Worm (Caenorhabditis elegans) whole organism, L4 larva: ENCODE measurements around the gene ZC8.6.

Experiments
- D1046.2 ChIP-seq: fragments of 200-800 bp; sonication (Bioruptor generic); IDR thresholded peaks from 2 replicates; pipeline ENCODE4 v1.3.6; 2022; ENCODE audit warnings: missing genetic modification characterization, missing compliant biosample characterization
- F10B5.3 ChIP-seq: sonication (generic microtip); optimal IDR thresholded peaks from 2 replicates; lab custom pipeline; 2016; ENCODE audit warnings: mild to moderate bottlenecking, missing genetic modification characterization, missing compliant biosample characterization
- F37D6.2 ChIP-seq: sonication (generic microtip); optimal IDR thresholded peaks from 2 replicates; lab custom pipeline; 2016; ENCODE audit warnings: mild to moderate bottlenecking, missing genetic modification characterization, missing compliant biosample characterization
- Y48G9A.11 ChIP-seq: fragments of 200-800 bp; sonication (Bioruptor generic); IDR thresholded peaks from 2 replicates; pipeline ENCODE4 v1.3.6; 2022; ENCODE audit warnings: missing genetic modification reagents, missing genetic modification characterization, missing compliant biosample characterization
- Y75B8A.6 ChIP-seq: fragments of 200-800 bp; sonication (Bioruptor generic); IDR thresholded peaks from 2 replicates; pipeline ENCODE4 v1.3.6; 2022; ENCODE audit warnings: missing genetic modification reagents, missing genetic modification characterization, missing compliant biosample characterization
- ama-1 ChIP-seq: fragments of 150-350 bp; optimal IDR thresholded peaks from 2 replicates; lab custom pipeline; 2014; ENCODE audit warnings: inconsistent platforms, mixed read lengths
- arid-1 ChIP-seq: fragments of 200-800 bp; sonication (Bioruptor generic); conservative IDR thresholded peaks from 2 replicates; pipeline ENCODE4 v1.3.6; 2022; ENCODE audit warnings: missing genetic modification reagents, missing genetic modification characterization, missing compliant biosample characterization
- ceh-20 ChIP-seq: fragments of 200-800 bp; sonication (Bioruptor generic); IDR thresholded peaks from 2 replicates; pipeline ENCODE4 v1.3.6; 2022; ENCODE audit warnings: missing genetic modification reagents, missing genetic modification characterization, missing compliant biosample characterization
- ceh-28 ChIP-seq: fragments of 150-350 bp; optimal IDR thresholded peaks from 2 replicates; lab custom pipeline; 2014; ENCODE audit warnings: missing biosample characterization, missing genetic modification reagents, missing genetic modification characterization
- ceh-32 ChIP-seq: sonication (generic microtip); optimal IDR thresholded peaks from 2 replicates; lab custom pipeline; 2016; ENCODE audit warnings: mild to moderate bottlenecking, missing genetic modification characterization, missing compliant biosample characterization; ENCODE audit not compliant: poor library complexity
- ceh-44 ChIP-seq: fragments of 200-800 bp; sonication (Bioruptor generic); IDR thresholded peaks from 2 replicates; pipeline ENCODE4 v1.3.6; 2022; ENCODE audit warnings: missing genetic modification reagents, missing genetic modification characterization, missing compliant biosample characterization
- ceh-82 ChIP-seq: sonication (generic microtip); optimal IDR thresholded peaks from 2 replicates; lab custom pipeline; 2017; ENCODE audit warnings: missing biosample characterization, missing genetic modification characterization
- daf-16 ChIP-seq, 3 experiments: sonication (generic microtip); optimal IDR thresholded peaks; 2 replicates each; lab custom pipeline; 2016 to 2017; ENCODE audit warnings: missing genetic modification characterization in 3 of 3, missing genetic modification reagents in 3 of 3, mild to moderate bottlenecking in 2 of 3, missing compliant biosample characterization in 2 of 3, missing biosample characterization in 1 of 3, moderate library complexity in 1 of 3
- daf-8 ChIP-seq: fragments of 200-800 bp; sonication (Bioruptor generic); IDR thresholded peaks from 2 replicates; pipeline ENCODE4 v1.3.6; 2022; ENCODE audit warnings: missing genetic modification characterization, missing compliant biosample characterization
- dpl-1 ChIP-seq: fragments of 150-350 bp; optimal IDR thresholded peaks from 2 replicates; lab custom pipeline; 2014; ENCODE audit warnings: missing biosample characterization, missing genetic modification reagents, missing genetic modification characterization
- egl-27 ChIP-seq: sonication (generic microtip); optimal IDR thresholded peaks from 3 replicates; lab custom pipeline; 2017; ENCODE audit warnings: missing biosample characterization, missing genetic modification reagents, missing genetic modification characterization
- egl-43 ChIP-seq: fragments of 200-800 bp; sonication (Bioruptor generic); IDR thresholded peaks from 2 replicates; pipeline ENCODE4 v1.3.6; 2022; ENCODE audit warnings: missing genetic modification reagents, missing genetic modification characterization, missing compliant biosample characterization
- fkh-10 ChIP-seq: fragments of 150-350 bp; optimal IDR thresholded peaks from 2 replicates; lab custom pipeline; 2014; ENCODE audit warnings: missing biosample characterization, missing genetic modification reagents, missing genetic modification characterization
- fos-1 ChIP-seq: fragments of 150-350 bp; optimal IDR thresholded peaks from 2 replicates; lab custom pipeline; 2014; ENCODE audit warnings: missing biosample characterization, missing genetic modification characterization
- hlh-11 ChIP-seq: fragments of 200-800 bp; sonication (Bioruptor generic); optimal IDR thresholded peaks from 2 replicates; lab custom pipeline; 2018; ENCODE audit warnings: mild to moderate bottlenecking, missing genetic modification characterization, missing compliant biosample characterization
- hlh-30 ChIP-seq: sonication (generic microtip); optimal IDR thresholded peaks from 2 replicates; lab custom pipeline; 2017; ENCODE audit warnings: antibody characterized with exemption, mild to moderate bottlenecking, missing genetic modification characterization, missing compliant biosample characterization; ENCODE audit not compliant: insufficient read depth
- jun-1 ChIP-seq: fragments of 150-350 bp; optimal IDR thresholded peaks from 2 replicates; lab custom pipeline; 2014; ENCODE audit warnings: missing biosample characterization, missing genetic modification reagents, missing genetic modification characterization
- lin-1 ChIP-seq: fragments of 200-800 bp; sonication (Bioruptor generic); IDR thresholded peaks from 2 replicates; pipeline ENCODE4 v1.3.6; 2022; ENCODE audit warnings: missing genetic modification reagents, missing genetic modification characterization, missing compliant biosample characterization
- lin-13 ChIP-seq: fragments of 150-350 bp; optimal IDR thresholded peaks from 2 replicates; lab custom pipeline; 2014; ENCODE audit warnings: missing biosample characterization, missing genetic modification reagents, missing genetic modification characterization
- lin-29 ChIP-seq: fragments of 200-800 bp; sonication (Bioruptor generic); IDR thresholded peaks from 2 replicates; pipeline ENCODE4 v1.3.6; 2022; ENCODE audit warnings: missing genetic modification reagents, missing genetic modification characterization, missing compliant biosample characterization
- lin-38 ChIP-seq: fragments of 200-800 bp; sonication (Bioruptor generic); IDR thresholded peaks from 2 replicates; pipeline ENCODE4 v1.3.6; 2022; ENCODE audit warnings: missing genetic modification reagents, missing genetic modification characterization, missing compliant biosample characterization
- madf-5 ChIP-seq, 2 experiments: fragments of 200-800 bp; sonication (Bioruptor generic); IDR thresholded peaks; 2 replicates each; pipeline ENCODE4 v1.3.6; 2022; ENCODE audit warnings: missing compliant biosample characterization in 2 of 2, missing genetic modification characterization in 2 of 2
- mdl-1 ChIP-seq, 2 experiments: fragments of 150-350 bp in 1 of 2; sonication (generic microtip) in 1 of 2; optimal IDR thresholded peaks; 2 replicates each; lab custom pipeline; 2014 to 2017; ENCODE audit warnings: missing biosample characterization in 2 of 2, missing genetic modification characterization in 2 of 2
- mdt-29 ChIP-seq: fragments of 200-800 bp; sonication (Bioruptor generic); IDR thresholded peaks from 2 replicates; pipeline ENCODE4 v1.3.6; 2022; ENCODE audit warnings: missing genetic modification reagents, missing genetic modification characterization, missing compliant biosample characterization
- mxl-3 ChIP-seq: fragments of 200-800 bp; sonication (Bioruptor generic); optimal IDR thresholded peaks from 2 replicates; lab custom pipeline; 2018; ENCODE audit warnings: mild to moderate bottlenecking, missing genetic modification characterization, missing compliant biosample characterization
- nhr-10 ChIP-seq: fragments of 150-350 bp; optimal IDR thresholded peaks from 2 replicates; lab custom pipeline; 2014; ENCODE audit warnings: missing biosample characterization, missing genetic modification characterization
- nhr-11 ChIP-seq: fragments of 150-350 bp; optimal IDR thresholded peaks from 2 replicates; lab custom pipeline; 2014; ENCODE audit warnings: missing biosample characterization, missing genetic modification characterization
- nhr-111 ChIP-seq: fragments of 200-800 bp; sonication (Bioruptor generic); optimal IDR thresholded peaks from 2 replicates; lab custom pipeline; 2018; ENCODE audit warnings: mild to moderate bottlenecking, missing genetic modification characterization, missing compliant biosample characterization
- nhr-25 ChIP-seq: sonication (generic microtip); optimal IDR thresholded peaks from 2 replicates; lab custom pipeline; 2017; ENCODE audit warnings: missing genetic modification characterization, mild to moderate bottlenecking, missing compliant biosample characterization, antibody characterized with exemption, moderate library complexity, borderline replicate concordance; ENCODE audit not compliant: insufficient read depth
- nhr-28 ChIP-seq: fragments of 150-350 bp; optimal IDR thresholded peaks from 2 replicates; lab custom pipeline; 2014; ENCODE audit warnings: missing biosample characterization, missing genetic modification characterization
- nhr-76 ChIP-seq: fragments of 150-350 bp; optimal IDR thresholded peaks from 2 replicates; lab custom pipeline; 2014; ENCODE audit warnings: missing biosample characterization, missing genetic modification characterization
- nhr-77 ChIP-seq: fragments of 150-350 bp; optimal IDR thresholded peaks from 2 replicates; lab custom pipeline; 2014; ENCODE audit warnings: missing biosample characterization, missing genetic modification characterization
- pha-4 ChIP-seq, 2 experiments: fragments of 150-350 bp in 1 of 2; fragments of 200-800 bp in 1 of 2; sonication (Bioruptor generic) in 1 of 2; IDR thresholded peaks in 1 of 2; optimal IDR thresholded peaks in 1 of 2; 2 replicates each; pipeline versions ENCODE4 v1.3.6 to Lab custom; 2014 to 2022; ENCODE audit warnings: missing genetic modification characterization in 2 of 2, missing genetic modification reagents in 2 of 2, missing biosample characterization in 1 of 2, missing compliant biosample characterization in 1 of 2
- php-3 ChIP-seq: fragments of 200-800 bp; sonication (Bioruptor generic); IDR thresholded peaks from 2 replicates; pipeline ENCODE4 v1.3.6; 2022; ENCODE audit warnings: missing genetic modification reagents, missing genetic modification characterization, missing compliant biosample characterization
- rbr-2 ChIP-seq: sonication (generic microtip); optimal IDR thresholded peaks from 2 replicates; lab custom pipeline; 2016; ENCODE audit warnings: missing genotype, missing genetic modification characterization, missing compliant biosample characterization
- skn-1 ChIP-seq: fragments of 150-350 bp; optimal IDR thresholded peaks from 2 replicates; lab custom pipeline; 2014; ENCODE audit warnings: missing biosample characterization, missing genetic modification characterization
- snpc-1.2 ChIP-seq: fragments of 200-800 bp; sonication (Bioruptor generic); IDR thresholded peaks from 2 replicates; pipeline ENCODE4 v1.3.6; 2022; ENCODE audit warnings: missing genetic modification reagents, missing genetic modification characterization, missing compliant biosample characterization
- spr-3 ChIP-seq: fragments of 200-800 bp; sonication (Bioruptor generic); optimal IDR thresholded peaks from 2 replicates; lab custom pipeline; 2018; ENCODE audit warnings: mild to moderate bottlenecking, missing genetic modification characterization, missing compliant biosample characterization
- tag-97 ChIP-seq: fragments of 200-800 bp; sonication (Bioruptor generic); IDR thresholded peaks from 2 replicates; pipeline ENCODE4 v1.3.6; 2022; ENCODE audit warnings: missing genetic modification characterization, missing compliant biosample characterization
- unc-130 ChIP-seq: sonication (generic microtip); optimal IDR thresholded peaks from 2 replicates; lab custom pipeline; 2016; ENCODE audit warnings: missing genetic modification reagents, missing genetic modification characterization, missing compliant biosample characterization
- unc-39 ChIP-seq: sonication (generic microtip); optimal IDR thresholded peaks from 2 replicates; lab custom pipeline; 2017; ENCODE audit warnings: missing biosample characterization, missing genetic modification characterization
- vab-7 ChIP-seq: fragments of 200-800 bp; sonication (Bioruptor generic); IDR thresholded peaks from 2 replicates; pipeline ENCODE4 v1.3.6; 2022; ENCODE audit warnings: missing genetic modification reagents, missing genetic modification characterization, missing compliant biosample characterization
- zfp-2 ChIP-seq: sonication (generic microtip); optimal IDR thresholded peaks from 2 replicates; lab custom pipeline; 2016; ENCODE audit warnings: mild to moderate bottlenecking, missing genetic modification characterization, missing compliant biosample characterization
- zfp-3 ChIP-seq: fragments of 200-800 bp; sonication (Bioruptor generic); conservative IDR thresholded peaks from 2 replicates; pipeline ENCODE4 v1.3.6; 2022; ENCODE audit warnings: missing genetic modification reagents, missing genetic modification characterization, missing compliant biosample characterization
- zip-2 ChIP-seq: fragments of 150-350 bp; optimal IDR thresholded peaks from 2 replicates; lab custom pipeline; 2014; ENCODE audit warnings: missing biosample characterization, missing genetic modification characterization
- ztf-7 ChIP-seq: fragments of 150-350 bp; optimal IDR thresholded peaks from 2 replicates; lab custom pipeline; 2014; ENCODE audit warnings: missing biosample characterization, missing genetic modification characterization

The ZC8.6 gene

DNA sequence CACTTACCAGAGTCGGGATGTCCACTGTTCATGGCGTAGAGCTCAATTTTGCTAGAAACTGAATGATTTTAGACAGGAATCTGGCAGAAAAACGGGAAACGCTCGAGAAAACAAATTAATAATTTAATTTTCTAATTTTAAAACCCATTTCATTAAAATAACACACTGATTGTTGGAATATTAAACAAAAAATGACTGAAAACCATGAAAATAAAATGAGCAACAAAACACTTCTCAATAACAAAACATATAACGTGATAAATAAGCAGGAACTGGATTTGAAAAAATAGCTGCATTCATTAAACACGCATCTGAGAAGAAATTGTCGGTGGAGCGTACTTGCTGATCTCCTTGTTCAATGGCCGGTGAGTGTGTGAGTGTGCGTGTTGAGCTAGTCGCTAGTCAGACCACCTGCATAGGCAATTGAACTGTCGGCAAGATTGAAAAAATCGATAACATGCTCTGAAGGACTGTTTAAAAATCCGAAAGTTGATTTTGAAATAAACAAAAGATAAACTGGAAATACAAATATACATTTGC, at the start of gene ZC8.6 (continued):
- TF ChIP-seq ceh-28 (tag; lab: Kevin White, UChicago), result no peak
- no peak for TF ChIP-seq fkh-10
- TF ChIP-seq mdl-1 (tag; optimal IDR thresholded peaks at IDR 0.05; lab: Kevin White, UChicago), result peak in 1 of 2 experiments; percentile 33
- TF ChIP-seq lin-38 (GFP tag; lab: Robert Waterston, UW), result peak; percentile 90
- peak; percentile 13 for TF ChIP-seq hlh-30 (tag; lab: Kevin White, UChicago)
- no peak for TF ChIP-seq fos-1
- no peak for TF ChIP-seq unc-39 (tag; lab: Kevin White, UChicago)
- no peak for TF ChIP-seq F10B5.3 (tag; lab: Kevin White, UChicago)
- TF ChIP-seq ceh-44 (GFP tag; lab: Robert Waterston, UW), result no peak
- TF ChIP-seq dpl-1, result peak; percentile 14
- TF ChIP-seq skn-1 (tag; lab: Kevin White, UChicago), result no peak
- no peak for TF ChIP-seq ama-1 (lab: Kevin White, UChicago)
- TF ChIP-seq madf-5 (GFP tag; IDR thresholded peaks at IDR 0.05; lab: Robert Waterston, UW), result no peak
- TF ChIP-seq jun-1 (tag; lab: Kevin White, UChicago), result no peak
- no peak for TF ChIP-seq spr-3 (GFP tag; lab: Kevin White, UChicago)
- no peak for TF ChIP-seq tag-97 (GFP tag; lab: Robert Waterston, UW)
- TF ChIP-seq hlh-11 (tag; lab: Kevin White, UChicago), result peak; percentile 67
- no peak for TF ChIP-seq F37D6.2 (tag; lab: Kevin White, UChicago)
- no peak for TF ChIP-seq egl-43 (GFP tag; lab: Robert Waterston, UW)
- no peak for TF ChIP-seq nhr-10 (tag; lab: Kevin White, UChicago)
- TF ChIP-seq nhr-76 (tag; lab: Kevin White, UChicago), result no peak
- no peak for TF ChIP-seq nhr-25 (tag; lab: Kevin White, UChicago)
- TF ChIP-seq pha-4 (GFP tag; IDR thresholded peaks at IDR 0.05; lab: Robert Waterston, UW), result no peak
- no peak for TF ChIP-seq pha-4 (tag; optimal IDR thresholded peaks at IDR 0.05; lab: Kevin White, UChicago)
- no peak for TF ChIP-seq Y75B8A.6 (GFP tag; lab: Robert Waterston, UW)
- TF ChIP-seq lin-29 (GFP tag; lab: Robert Waterston, UW), result no peak
- no peak for TF ChIP-seq D1046.2
- no peak for TF ChIP-seq ceh-82 (tag; lab: Kevin White, UChicago)
- peak; percentile 58 for TF ChIP-seq nhr-28
- TF ChIP-seq Y48G9A.11 (GFP tag; lab: Robert Waterston, UW), result no peak
- TF ChIP-seq vab-7 (GFP tag; lab: Robert Waterston, UW), result no peak
- no peak for TF ChIP-seq zip-2 (tag; lab: Kevin White, UChicago)
- TF ChIP-seq ztf-7 (tag; lab: Kevin White, UChicago), result no peak
- no peak for TF ChIP-seq mdt-29 (GFP tag; lab: Robert Waterston, UW)
- no peak for TF ChIP-seq nhr-111 (GFP tag; lab: Kevin White, UChicago)
- peak; percentile 58 for TF ChIP-seq nhr-77
- no peak for TF ChIP-seq unc-130
- TF ChIP-seq arid-1 (GFP tag; lab: Robert Waterston, UW), result no peak
- TF ChIP-seq daf-16 (GFP tag; optimal IDR thresholded peaks at IDR 0.05; lab: Kevin White, UChicago), result no peak
- peak; percentile 25 for TF ChIP-seq daf-16 (tag; optimal IDR thresholded peaks at IDR 0.05; lab: Kevin White, UChicago)
- TF ChIP-seq lin-13 (GFP tag; lab: Kevin White, UChicago), result peak; percentile 46
- TF ChIP-seq egl-27 (tag; lab: Kevin White, UChicago), result no peak
- TF ChIP-seq php-3 (GFP tag; lab: Robert Waterston, UW), result no peak
- no peak for TF ChIP-seq ceh-32 (tag; lab: Kevin White, UChicago)
- TF ChIP-seq lin-1, result no peak
- no peak for TF ChIP-seq zfp-2
- TF ChIP-seq zfp-3, result no peak
- peak; percentile 20 for TF ChIP-seq nhr-11 (tag; lab: Kevin White, UChicago)
- no peak for TF ChIP-seq ceh-20 (GFP tag; lab: Robert Waterston, UW)
- no peak for TF ChIP-seq daf-8 (GFP tag; lab: Robert Waterston, UW)
- no peak for TF ChIP-seq snpc-1.2
- no peak for TF ChIP-seq rbr-2 (tag; lab: Kevin White, UChicago)
- peak; percentile 26 for TF ChIP-seq mxl-3 (GFP tag; lab: Kevin White, UChicago)
